Worm (Caenorhabditis elegans) whole organism, young adult: ENCODE results near the gene hlh-4.

Experiments used
- B0336.3 ChIP-seq: fragments of 200-800 bp; sonication (Bioruptor generic); IDR thresholded peaks from 2 replicates; pipeline ENCODE4 v1.3.6; 2022; ENCODE audit warnings: missing genetic modification characterization, missing compliant biosample characterization
- C06A6.2 ChIP-seq: fragments of 200-800 bp; sonication (Bioruptor generic); conservative IDR thresholded peaks from 2 replicates; pipeline ENCODE4 v1.3.6; 2022; ENCODE audit warnings: missing genetic modification characterization, missing compliant biosample characterization
- F22D6.2 ChIP-seq: sonication (generic microtip); optimal IDR thresholded peaks from 2 replicates; lab custom pipeline; 2016; ENCODE audit warnings: mild to moderate bottlenecking, missing genetic modification characterization, missing compliant biosample characterization
- F55B11.4 ChIP-seq: sonication (generic microtip); optimal IDR thresholded peaks from 2 replicates; lab custom pipeline; 2016; ENCODE audit warnings: missing compliant biosample characterization, missing genetic modification characterization, borderline replicate concordance; ENCODE audit not compliant: insufficient read depth
- K11D2.4 ChIP-seq: fragments of 200-800 bp; sonication (Bioruptor generic); IDR thresholded peaks from 2 replicates; pipeline ENCODE4 v1.3.6; 2022; ENCODE audit warnings: missing genetic modification reagents, missing genetic modification characterization, missing compliant biosample characterization
- T07F8.4 ChIP-seq: sonication (generic microtip); optimal IDR thresholded peaks from 2 replicates; lab custom pipeline; 2016; ENCODE audit warnings: mild to moderate bottlenecking, missing genetic modification characterization, moderate library complexity, missing compliant biosample characterization
- Y53F4B.3 ChIP-seq: fragments of 200-800 bp; sonication (Bioruptor generic); IDR thresholded peaks from 2 replicates; pipeline ENCODE4 v1.3.6; 2022; ENCODE audit warnings: missing genetic modification reagents, missing genetic modification characterization, missing compliant biosample characterization
- ama-1 ChIP-seq, 3 experiments: fragments of 150-350 bp in 1 of 3; sonication (generic microtip) in 2 of 3; optimal IDR thresholded peaks; 2 replicates each; lab custom pipeline; 2014 to 2018; ENCODE audit warnings: missing biosample characterization in 2 of 3, missing genetic modification characterization in 2 of 3, missing genetic modification reagents in 2 of 3
- bed-2 ChIP-seq: fragments of 200-800 bp; sonication (Bioruptor generic); IDR thresholded peaks from 2 replicates; pipeline ENCODE4 v1.3.6; 2022; ENCODE audit warnings: missing genetic modification reagents, missing genetic modification characterization, missing compliant biosample characterization
- ceh-91 ChIP-seq: fragments of 200-800 bp; sonication (Bioruptor generic); IDR thresholded peaks from 2 replicates; pipeline ENCODE4 v1.3.6; 2022; ENCODE audit warnings: missing genetic modification reagents, missing genetic modification characterization, missing compliant biosample characterization
- chd-7 ChIP-seq: sonication (generic microtip); optimal IDR thresholded peaks from 2 replicates; lab custom pipeline; 2016; ENCODE audit warnings: mild to moderate bottlenecking, missing genetic modification characterization, moderate library complexity, missing compliant biosample characterization
- die-1 ChIP-seq: sonication (generic microtip); optimal IDR thresholded peaks from 2 replicates; lab custom pipeline; 2016; ENCODE audit warnings: missing genotype, mild to moderate bottlenecking, missing genetic modification characterization, missing compliant biosample characterization
- dox-1 ChIP-seq: fragments of 200-800 bp; sonication (Bioruptor generic); IDR thresholded peaks from 2 replicates; pipeline ENCODE4 v1.3.6; 2022; ENCODE audit warnings: missing genetic modification reagents, missing genetic modification characterization, missing compliant biosample characterization
- dpff-1 ChIP-seq: sonication (generic microtip); optimal IDR thresholded peaks from 2 replicates; lab custom pipeline; 2017; ENCODE audit warnings: mild to moderate bottlenecking, missing genetic modification characterization, missing compliant biosample characterization
- dpl-1 ChIP-seq: fragments of 150-350 bp; optimal IDR thresholded peaks from 2 replicates; lab custom pipeline; 2014; ENCODE audit warnings: missing biosample characterization, missing genetic modification reagents, missing genetic modification characterization
- efl-1 ChIP-seq: fragments of 150-350 bp; optimal IDR thresholded peaks from 2 replicates; lab custom pipeline; 2014; ENCODE audit warnings: missing biosample characterization, missing genetic modification reagents, missing genetic modification characterization
- egrh-3 ChIP-seq: fragments of 200-800 bp; sonication (Bioruptor generic); IDR thresholded peaks from 2 replicates; pipeline ENCODE4 v1.3.6; 2022; ENCODE audit warnings: missing genetic modification reagents, missing genetic modification characterization, missing compliant biosample characterization
- ekl-4 ChIP-seq: fragments of 200-800 bp; sonication (Bioruptor generic); IDR thresholded peaks from 2 replicates; pipeline ENCODE4 v1.3.6; 2022; ENCODE audit warnings: missing genetic modification reagents, missing genetic modification characterization, missing compliant biosample characterization
- hmg-1.2 ChIP-seq: fragments of 200-800 bp; sonication (Bioruptor generic); IDR thresholded peaks from 2 replicates; pipeline ENCODE4 v1.3.6; 2022; ENCODE audit warnings: missing genetic modification reagents, missing genetic modification characterization, missing compliant biosample characterization
- hmg-20 ChIP-seq: fragments of 200-800 bp; sonication (Bioruptor generic); IDR thresholded peaks from 2 replicates; pipeline ENCODE4 v1.3.6; 2022; ENCODE audit warnings: missing genetic modification reagents, missing genetic modification characterization, missing compliant biosample characterization
- hrde-1 ChIP-seq: sonication (generic microtip); optimal IDR thresholded peaks from 2 replicates; lab custom pipeline; 2016; ENCODE audit warnings: missing genetic modification characterization, mild to moderate bottlenecking, missing compliant biosample characterization, moderate library complexity, missing genotype, missing genetic modification reagents, borderline replicate concordance
- hsf-1 ChIP-seq: fragments of 200-800 bp; sonication (Bioruptor generic); IDR thresholded peaks from 2 replicates; pipeline ENCODE4 v1.3.6; 2022; ENCODE audit warnings: missing genetic modification reagents, missing genetic modification characterization, missing compliant biosample characterization
- let-526 ChIP-seq: fragments of 200-800 bp; sonication (Bioruptor generic); IDR thresholded peaks from 2 replicates; pipeline ENCODE4 v1.3.6; 2022; ENCODE audit warnings: missing genetic modification reagents, missing genetic modification characterization, missing compliant biosample characterization
- lin-35 ChIP-seq, 3 experiments: fragments of 150-350 bp in 2 of 3; sonication (generic microtip) in 1 of 3; optimal IDR thresholded peaks; 2 replicates each; lab custom pipeline; 2014 to 2018; ENCODE audit warnings: missing biosample characterization in 3 of 3, missing genetic modification characterization in 3 of 3, missing genetic modification reagents in 3 of 3
- lsl-1 ChIP-seq: fragments of 200-800 bp; sonication (Bioruptor generic); optimal IDR thresholded peaks from 2 replicates; lab custom pipeline; 2018; ENCODE audit warnings: mild to moderate bottlenecking, missing genetic modification characterization, moderate library complexity, missing compliant biosample characterization
- madf-3 ChIP-seq: fragments of 200-800 bp; sonication (Bioruptor generic); IDR thresholded peaks from 2 replicates; pipeline ENCODE4 v1.3.6; 2022; ENCODE audit warnings: missing genetic modification reagents, missing genetic modification characterization, missing compliant biosample characterization
- madf-6 ChIP-seq: fragments of 200-800 bp; sonication (Bioruptor generic); IDR thresholded peaks from 2 replicates; pipeline ENCODE4 v1.3.6; 2022; ENCODE audit warnings: missing genetic modification reagents, missing genetic modification characterization, missing compliant biosample characterization
- mcd-1 ChIP-seq: fragments of 200-800 bp; sonication (Bioruptor generic); IDR thresholded peaks from 2 replicates; pipeline ENCODE4 v1.3.6; 2022; ENCODE audit warnings: missing genetic modification reagents, missing genetic modification characterization, missing compliant biosample characterization
- nfya-1 ChIP-seq: sonication (generic microtip); optimal IDR thresholded peaks from 2 replicates; lab custom pipeline; 2017; ENCODE audit warnings: antibody characterized with exemption, missing compliant biosample characterization, missing genetic modification characterization, borderline replicate concordance; ENCODE audit not compliant: insufficient read depth
- nfyb-1 ChIP-seq: fragments of 200-800 bp; sonication (Bioruptor generic); IDR thresholded peaks from 2 replicates; pipeline ENCODE4 v1.3.6; 2022; ENCODE audit warnings: missing genetic modification reagents, missing genetic modification characterization, missing compliant biosample characterization
- nhr-80 ChIP-seq: sonication (generic microtip); optimal IDR thresholded peaks from 2 replicates; lab custom pipeline; 2016; ENCODE audit warnings: missing genetic modification characterization, missing compliant biosample characterization
- pbrm-1 ChIP-seq: fragments of 200-800 bp; sonication (Bioruptor generic); IDR thresholded peaks from 2 replicates; pipeline ENCODE4 v1.3.6; 2022; ENCODE audit warnings: missing genetic modification reagents, missing genetic modification characterization, missing compliant biosample characterization
- sdz-38 ChIP-seq: sonication (generic microtip); optimal IDR thresholded peaks from 2 replicates; lab custom pipeline; 2016; ENCODE audit warnings: missing genotype, missing genetic modification characterization, missing compliant biosample characterization
- snpc-1.1 ChIP-seq: sonication (generic microtip); optimal IDR thresholded peaks from 2 replicates; lab custom pipeline; 2017; ENCODE audit warnings: missing genetic modification characterization, mild to moderate bottlenecking, missing compliant biosample characterization, antibody characterized with exemption, moderate library complexity, missing genotype, missing genetic modification reagents; ENCODE audit not compliant: insufficient read depth
- snpc-4 ChIP-seq, 5 experiments: fragments of 150-350 bp in 1 of 5; sonication (generic microtip) in 4 of 5; optimal IDR thresholded peaks; 2 replicates each; lab custom pipeline; 2014 to 2018; ENCODE audit warnings: missing genetic modification characterization in 5 of 5, missing biosample characterization in 3 of 5, antibody characterized with exemption in 2 of 5, mild to moderate bottlenecking in 2 of 5, missing compliant biosample characterization in 2 of 5, missing genotype in 2 of 5, moderate library complexity in 2 of 5, missing genetic modification reagents in 1 of 5
- somi-1 ChIP-seq: fragments of 200-800 bp; sonication (Bioruptor generic); optimal IDR thresholded peaks from 2 replicates; lab custom pipeline; 2018; ENCODE audit warnings: mild to moderate bottlenecking, missing genetic modification characterization, missing compliant biosample characterization
- tlf-1 ChIP-seq: fragments of 200-800 bp; sonication (Bioruptor generic); optimal IDR thresholded peaks from 2 replicates; lab custom pipeline; 2018; ENCODE audit warnings: mild to moderate bottlenecking, missing genetic modification characterization, missing compliant biosample characterization
- unc-130 ChIP-seq: sonication (generic microtip); optimal IDR thresholded peaks from 2 replicates; lab custom pipeline; 2016; ENCODE audit warnings: missing genetic modification reagents, missing genetic modification characterization, missing compliant biosample characterization
- zfh-2 ChIP-seq: fragments of 200-800 bp; sonication (Bioruptor generic); conservative IDR thresholded peaks from 2 replicates; pipeline ENCODE4 v1.3.6; 2022; ENCODE audit warnings: missing genetic modification reagents, missing genetic modification characterization, missing compliant biosample characterization
- zim-3 ChIP-seq: sonication (generic microtip); optimal IDR thresholded peaks from 2 replicates; lab custom pipeline; 2017; ENCODE audit warnings: mild to moderate bottlenecking, missing genetic modification characterization, moderate library complexity, missing compliant biosample characterization
- ztf-28 ChIP-seq: fragments of 200-800 bp; sonication (Bioruptor generic); IDR thresholded peaks from 2 replicates; pipeline ENCODE4 v1.3.6; 2022; ENCODE audit warnings: missing genetic modification reagents, missing genetic modification characterization, missing compliant biosample characterization

Gene hlh-4

DNA sequence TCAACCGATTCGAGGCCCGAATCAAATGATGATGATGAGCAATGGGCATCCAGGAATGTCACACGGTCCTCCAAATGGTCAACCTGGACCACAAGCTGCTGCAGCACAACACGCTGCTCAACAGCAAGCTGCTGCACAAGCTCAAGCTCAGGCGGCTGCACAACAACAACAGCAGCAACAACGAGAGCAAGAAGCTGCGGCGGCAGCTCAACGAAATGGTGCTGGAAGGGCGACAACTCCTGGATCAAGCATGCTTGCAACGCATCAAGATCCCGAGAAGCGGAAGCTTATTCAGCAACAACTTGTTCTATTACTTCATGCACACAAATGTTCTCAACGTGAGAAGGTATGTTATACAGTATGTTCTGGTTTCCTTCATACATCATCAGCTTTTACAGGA, 29.2 kb upstream of the hlh-4 start:
- TF ChIP-seq nfyb-1 (GFP tag; lab: Robert Waterston, UW) = peak; percentile 40; the same call in 1 of the 2 replicates
- peak; percentile 54; the same call in 1 of the 2 replicates for TF ChIP-seq zfh-2 (GFP tag; lab: Robert Waterston, UW)
- peak; percentile 7 for TF ChIP-seq zim-3 (tag; lab: Kevin White, UChicago)
- no peak for TF ChIP-seq snpc-4 (GFP tag; optimal IDR thresholded peaks at IDR 0.05; lab: Kevin White, UChicago)
- TF ChIP-seq snpc-4 (tag; optimal IDR thresholded peaks at IDR 0.05; lab: Kevin White, UChicago) = no peak
- TF ChIP-seq ztf-28 (GFP tag; lab: Robert Waterston, UW) = no peak
- TF ChIP-seq egrh-3 (GFP tag; lab: Robert Waterston, UW) = 0 out of 2 replicates have a peak, but pooled peaks have one; percentile 30
- TF ChIP-seq F55B11.4 = no peak

DNA sequence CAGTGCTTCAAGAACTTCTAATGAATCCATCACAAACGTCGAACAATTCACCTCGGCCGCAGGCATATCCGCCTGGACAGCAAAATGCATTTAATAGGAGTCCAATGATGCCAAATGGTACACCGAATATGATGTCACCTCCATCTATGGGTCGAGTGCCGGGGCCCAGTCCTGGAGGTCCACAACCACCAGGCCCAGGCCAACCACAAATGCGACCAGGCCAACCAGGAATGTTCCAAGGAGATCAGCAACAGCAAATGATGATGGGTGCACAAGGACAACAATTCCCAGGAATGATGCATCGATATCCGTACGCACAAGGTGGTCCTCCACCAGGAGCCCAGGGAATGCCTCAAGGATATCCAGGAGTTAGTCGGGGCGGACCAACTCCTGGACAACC, 28.2 kb upstream of the hlh-4 start:
- no peak for TF ChIP-seq dox-1 (GFP tag; lab: Robert Waterston, UW)
- peak; percentile 35; the same call in 1 of the 2 replicates for TF ChIP-seq zfh-2 (GFP tag; lab: Robert Waterston, UW)
- TF ChIP-seq K11D2.4 (GFP tag; lab: Robert Waterston, UW) = 0 out of 2 replicates have a peak, but pooled peaks have one; percentile 30

DNA sequence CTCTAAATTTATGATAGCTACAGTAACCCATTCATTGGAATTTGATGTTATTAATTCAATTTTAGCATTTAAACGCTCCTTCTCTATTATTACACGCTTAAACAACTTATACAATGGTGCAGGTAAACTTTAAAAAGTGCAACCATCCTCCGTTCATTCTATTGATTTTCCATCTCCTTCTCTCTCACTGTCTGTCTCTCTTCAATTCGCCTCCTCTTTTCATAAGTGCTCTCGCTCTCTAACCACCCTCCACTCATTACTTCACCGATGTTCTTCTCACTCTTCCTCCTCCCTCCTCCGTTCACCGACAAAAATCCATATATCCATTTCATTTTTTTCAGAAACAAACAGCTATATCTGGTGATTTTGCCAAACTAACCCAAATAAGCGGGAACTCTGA, 27.3 kb upstream of the hlh-4 start, which contains the start of gene cbp-1:
cbp-1 (plus strand) TSS at position 335 of the 400 bp plus-strand sequence.
- TF ChIP-seq pbrm-1 (GFP tag; lab: Robert Waterston, UW) = 0 out of 2 replicates have a peak, but pooled peaks have one; percentile 11
- no peak for TF ChIP-seq egrh-3 (GFP tag; lab: Robert Waterston, UW)
- TF ChIP-seq die-1 = no peak
- peak; percentile 90 for TF ChIP-seq hmg-1.2 (GFP tag; lab: Robert Waterston, UW)
- TF ChIP-seq hrde-1 (tag; lab: Kevin White, UChicago) = no peak
- no peak for TF ChIP-seq C06A6.2 (GFP tag; lab: Robert Waterston, UW)
- TF ChIP-seq B0336.3 (GFP tag; lab: Robert Waterston, UW) = no peak
- TF ChIP-seq mcd-1 = 0 out of 2 replicates have a peak, but pooled peaks have one; percentile 5
- TF ChIP-seq T07F8.4 (tag; lab: Kevin White, UChicago) = no peak
- no peak for TF ChIP-seq dox-1 (GFP tag; lab: Robert Waterston, UW)
- 0 out of 2 replicates have a peak, but pooled peaks have one; percentile 58 for TF ChIP-seq madf-3 (GFP tag; lab: Robert Waterston, UW)
- TF ChIP-seq F55B11.4 = no peak
- no peak for TF ChIP-seq sdz-38 (tag; lab: Kevin White, UChicago)
- TF ChIP-seq, all 124 proteins: peak for 4

DNA sequence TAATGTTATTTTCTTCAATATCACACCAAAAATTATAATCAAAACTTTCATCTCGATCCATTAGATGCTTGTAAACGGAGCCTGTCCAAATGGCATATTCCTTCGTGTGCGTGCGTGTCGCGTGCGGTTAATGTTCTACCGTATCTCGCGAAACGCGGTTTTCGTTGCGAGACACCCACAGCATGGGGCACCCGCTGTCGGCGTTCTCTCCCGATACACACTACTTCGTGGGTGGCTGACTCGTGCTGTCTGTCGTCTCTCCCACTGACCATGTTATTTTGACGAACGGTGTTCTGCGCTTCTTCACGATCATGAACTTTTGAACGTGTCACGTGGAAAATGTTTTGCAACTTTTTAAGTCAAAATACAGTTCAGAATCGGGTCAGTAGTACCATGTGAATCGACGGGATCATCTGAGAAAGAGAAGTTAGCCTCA, 26.6 kb upstream of the hlh-4 start:
- TF ChIP-seq snpc-1.1 (no peak), ekl-4 (peak; percentile 99), somi-1 (GFP tag; lab: Kevin White, UChicago) (peak; percentile 99), tlf-1 (GFP tag; lab: Kevin White, UChicago) (peak; percentile 97), efl-1 (GFP tag; lab: Kevin White, UChicago) (no peak), F22D6.2 (tag; lab: Kevin White, UChicago) (peak; percentile 89), hsf-1 (GFP tag; lab: Robert Waterston, UW) (peak; percentile 72), chd-7 (tag; lab: Kevin White, UChicago) (peak; percentile 99), ceh-91 (GFP tag; lab: Robert Waterston, UW) (no peak), hmg-20 (GFP tag; lab: Robert Waterston, UW) (peak; percentile 87), Y53F4B.3 (GFP tag; lab: Robert Waterston, UW) (no peak), nfyb-1 (GFP tag; lab: Robert Waterston, UW) (peak; percentile 99), dpl-1 (GFP tag; lab: Kevin White, UChicago) (peak; percentile 19), unc-130 (GFP tag; lab: Kevin White, UChicago) (peak; percentile 3), ama-1 (optimal IDR thresholded peaks at IDR 0.05; lab: Kevin White, UChicago) (peak; percentile 90), ama-1 (GFP tag; optimal IDR thresholded peaks at IDR 0.05; lab: Kevin White, UChicago) (peak in 1 of 2 experiments; percentile 78), madf-6 (GFP tag; lab: Robert Waterston, UW) (peak; percentile 66), nfya-1 (tag; lab: Kevin White, UChicago) (no peak), pbrm-1 (GFP tag; lab: Robert Waterston, UW) (peak; percentile 97), nhr-80 (tag; lab: Kevin White, UChicago) (peak; percentile 97), dpff-1 (tag; lab: Kevin White, UChicago) (peak; percentile 88), egrh-3 (GFP tag; lab: Robert Waterston, UW) (peak; percentile 54), lin-35 (GFP tag; optimal IDR thresholded peaks at IDR 0.05; lab: Kevin White, UChicago) (peak in 2 of 3 experiments; percentile 44 to 94), bed-2 (GFP tag; lab: Robert Waterston, UW) (no peak), lsl-1 (GFP tag; lab: Kevin White, UChicago) (peak; percentile 29), let-526 (peak; percentile 98)
